Worm (Caenorhabditis elegans): ENCODE results near the gene D1022.3.

- no peak for TF ChIP-seq tbx-37 (GFP tag; conservative IDR thresholded peaks at IDR 0.05)
- no peak for TF ChIP-seq tbx-11 (GFP tag; IDR thresholded peaks at IDR 0.05)
- no peak for TF ChIP-seq ceh-36 (tag; optimal IDR thresholded peaks at IDR 0.05)
- no peak for TF ChIP-seq hmbx-1 (tag; optimal IDR thresholded peaks at IDR 0.05)
- TF ChIP-seq hnd-1 (tag; optimal IDR thresholded peaks at IDR 0.05), result no peak
- TF ChIP-seq ama-1 (optimal IDR thresholded peaks at IDR 0.05), result no peak
- TF ChIP-seq B0310.2 (tag; optimal IDR thresholded peaks at IDR 0.05), result no peak
- no peak for TF ChIP-seq F13C5.2 (tag; optimal IDR thresholded peaks at IDR 0.05)
- TF ChIP-seq pes-1 (GFP tag; IDR thresholded peaks at IDR 0.05), result no peak
- TF ChIP-seq flt-1 (GFP tag; IDR thresholded peaks at IDR 0.05), result no peak
- TF ChIP-seq sea-1 (GFP tag; conservative IDR thresholded peaks at IDR 0.05), result no peak
- TF ChIP-seq hmg-4 (GFP tag; optimal IDR thresholded peaks at IDR 0.05), result no peak
- no peak for TF ChIP-seq aly-1 (tag; optimal IDR thresholded peaks at IDR 0.05)
- TF ChIP-seq tra-4 (tag; optimal IDR thresholded peaks at IDR 0.05), result no peak
These were observed 2.6 kb upstream of the D1022.3 start, which contains the start of gene D1022.5 for ce11 chrII:7458706-7459105.
